Worm (Caenorhabditis elegans) whole organism, L3 larva: ENCODE results near the gene T05C12.9.
A peak's percentile ranks its signal among the peaks of the same experiment; 100 is the strongest.

Source experiments
- ZK546.5 ChIP-seq: sonication (generic microtip); optimal IDR thresholded peaks from 2 replicates; lab custom pipeline; 2017; ENCODE audit warnings: missing biosample characterization, missing genetic modification characterization
- aly-2 ChIP-seq: fragments of 150-350 bp; optimal IDR thresholded peaks from 2 replicates; lab custom pipeline; 2014; ENCODE audit warnings: missing biosample characterization, missing genetic modification characterization
- ceh-28 ChIP-seq: fragments of 150-350 bp; optimal IDR thresholded peaks from 2 replicates; lab custom pipeline; 2014; ENCODE audit warnings: missing biosample characterization, missing genetic modification reagents, missing genetic modification characterization
- ceh-9 ChIP-seq: sonication (generic microtip); optimal IDR thresholded peaks from 2 replicates; lab custom pipeline; 2018; ENCODE audit warnings: missing biosample characterization, missing genetic modification characterization
- daf-12 ChIP-seq: fragments of 150-350 bp; optimal IDR thresholded peaks from 2 replicates; lab custom pipeline; 2014; ENCODE audit warnings: missing biosample characterization, missing genetic modification reagents, missing genetic modification characterization
- egl-27 ChIP-seq: sonication (generic microtip); optimal IDR thresholded peaks from 4 replicates; lab custom pipeline; 2017; ENCODE audit warnings: missing biosample characterization, missing genetic modification reagents, missing genetic modification characterization
- egl-5 ChIP-seq: fragments of 150-350 bp; optimal IDR thresholded peaks from 2 replicates; lab custom pipeline; 2017; ENCODE audit warnings: missing biosample characterization, missing genetic modification reagents, missing genetic modification characterization, inconsistent platforms
- elt-1 ChIP-seq: fragments of 150-350 bp; optimal IDR thresholded peaks from 2 replicates; lab custom pipeline; 2014; ENCODE audit warnings: missing biosample characterization, missing genetic modification characterization
- elt-2 ChIP-seq: sonication (generic microtip); optimal IDR thresholded peaks from 2 replicates; lab custom pipeline; 2016; ENCODE audit warnings: missing genetic modification reagents, mild to moderate bottlenecking, missing genetic modification characterization, missing compliant biosample characterization
- eor-1 ChIP-seq, 2 experiments: fragments of 150-350 bp; optimal IDR thresholded peaks; 2 replicates each; lab custom pipeline; 2014 to 2018; ENCODE audit warnings: missing biosample characterization in 2 of 2, missing genetic modification characterization in 2 of 2
- fkh-10 ChIP-seq: sonication (generic microtip); optimal IDR thresholded peaks from 2 replicates; lab custom pipeline; 2017; ENCODE audit warnings: missing biosample characterization, missing genetic modification reagents, missing genetic modification characterization
- fkh-2 ChIP-seq: fragments of 150-350 bp; optimal IDR thresholded peaks from 2 replicates; lab custom pipeline; 2014; ENCODE audit warnings: missing biosample characterization, missing genetic modification reagents, missing genetic modification characterization
- fos-1 ChIP-seq: fragments of 150-350 bp; optimal IDR thresholded peaks from 2 replicates; lab custom pipeline; 2014; ENCODE audit warnings: missing biosample characterization, missing genetic modification characterization
- hmg-11 ChIP-seq: sonication (generic microtip); optimal IDR thresholded peaks from 2 replicates; lab custom pipeline; 2016; ENCODE audit warnings: missing genetic modification characterization, missing compliant biosample characterization
- jun-1 ChIP-seq: fragments of 150-350 bp; optimal IDR thresholded peaks from 2 replicates; lab custom pipeline; 2014; ENCODE audit warnings: missing biosample characterization, missing genetic modification reagents, missing genetic modification characterization
- lin-15B ChIP-seq: fragments of 150-350 bp; optimal IDR thresholded peaks from 2 replicates; lab custom pipeline; 2014; ENCODE audit warnings: missing biosample characterization, missing genetic modification characterization
- lin-39 ChIP-seq: fragments of 150-350 bp; optimal IDR thresholded peaks from 2 replicates; lab custom pipeline; 2018; ENCODE audit warnings: missing biosample characterization, missing genetic modification reagents, missing genetic modification characterization
- mdl-1 ChIP-seq: fragments of 150-350 bp; optimal IDR thresholded peaks from 2 replicates; lab custom pipeline; 2014; ENCODE audit warnings: missing biosample characterization, missing genetic modification characterization
- mml-1 ChIP-seq: fragments of 150-350 bp; sonication (generic microtip); optimal IDR thresholded peaks from 3 replicates; lab custom pipeline; 2014; ENCODE audit warnings: missing biosample characterization, missing genetic modification characterization
- nfya-1 ChIP-seq: sonication (generic microtip); optimal IDR thresholded peaks from 2 replicates; lab custom pipeline; 2017; ENCODE audit warnings: missing genetic modification characterization, mild to moderate bottlenecking, missing compliant biosample characterization, antibody characterized with exemption, moderate library complexity; ENCODE audit not compliant: insufficient read depth
- nhr-11 ChIP-seq: fragments of 150-350 bp; optimal IDR thresholded peaks from 2 replicates; lab custom pipeline; 2014; ENCODE audit warnings: missing biosample characterization, missing genetic modification characterization
- nhr-12 ChIP-seq: fragments of 150-350 bp; optimal IDR thresholded peaks from 2 replicates; lab custom pipeline; 2014; ENCODE audit warnings: missing biosample characterization, missing genetic modification characterization
- nhr-237 ChIP-seq: fragments of 150-350 bp; optimal IDR thresholded peaks from 2 replicates; lab custom pipeline; 2014; ENCODE audit warnings: missing biosample characterization, missing genetic modification characterization
- nhr-28 ChIP-seq: fragments of 150-350 bp; optimal IDR thresholded peaks from 2 replicates; lab custom pipeline; 2014; ENCODE audit warnings: missing biosample characterization, missing genetic modification characterization
- nhr-43 ChIP-seq: sonication (generic microtip); optimal IDR thresholded peaks from 2 replicates; lab custom pipeline; 2016; ENCODE audit warnings: mild to moderate bottlenecking, missing genetic modification characterization, missing compliant biosample characterization; ENCODE audit not compliant: poor library complexity, severe bottlenecking
- nhr-67 ChIP-seq: fragments of 150-350 bp; optimal IDR thresholded peaks from 2 replicates; lab custom pipeline; 2014; ENCODE audit warnings: missing biosample characterization, missing genetic modification characterization
- nhr-76 ChIP-seq: fragments of 150-350 bp; sonication (generic microtip); optimal IDR thresholded peaks from 5 replicates; lab custom pipeline; 2014; ENCODE audit warnings: missing biosample characterization, missing genetic modification characterization
- nhr-77 ChIP-seq: fragments of 150-350 bp; optimal IDR thresholded peaks from 2 replicates; lab custom pipeline; 2014; ENCODE audit warnings: missing biosample characterization, missing genetic modification characterization
- pha-4 ChIP-seq: fragments of 150-350 bp; optimal IDR thresholded peaks from 2 replicates; lab custom pipeline; 2014; ENCODE audit warnings: missing biosample characterization, missing genetic modification reagents, missing genetic modification characterization
- pqm-1 ChIP-seq: fragments of 150-350 bp; optimal IDR thresholded peaks from 2 replicates; lab custom pipeline; 2017; ENCODE audit warnings: missing biosample characterization, missing genetic modification characterization, inconsistent platforms
- sea-2 ChIP-seq: fragments of 150-350 bp; sonication (generic microtip); optimal IDR thresholded peaks from 4 replicates; lab custom pipeline; 2014; ENCODE audit warnings: missing biosample characterization, missing genetic modification reagents, missing genetic modification characterization
- skn-1 ChIP-seq: fragments of 150-350 bp; optimal IDR thresholded peaks from 2 replicates; lab custom pipeline; 2014; ENCODE audit warnings: missing biosample characterization, missing genetic modification characterization
- snpc-4 ChIP-seq: fragments of 150-350 bp; optimal IDR thresholded peaks from 2 replicates; lab custom pipeline; 2014; ENCODE audit warnings: missing biosample characterization, missing genetic modification characterization
- unc-39 ChIP-seq: sonication (generic microtip); optimal IDR thresholded peaks from 4 replicates; lab custom pipeline; 2017; ENCODE audit warnings: missing biosample characterization, missing genetic modification characterization
- unc-62 ChIP-seq: fragments of 150-350 bp; sonication (generic microtip); optimal IDR thresholded peaks from 4 replicates; lab custom pipeline; 2014; ENCODE audit warnings: missing biosample characterization, missing genetic modification reagents, missing genetic modification characterization
- ztf-11 ChIP-seq: fragments of 150-350 bp; optimal IDR thresholded peaks from 2 replicates; lab custom pipeline; 2014; ENCODE audit warnings: missing biosample characterization, missing genetic modification characterization

T05C12.9 gene

ce11 chrII:8193126-8193525, at the start of gene T05C12.9:
Gene T05C12.9 (minus strand): TSS chrII:8193226.
- TF ChIP-seq lin-39 (tag; lab: Kevin White, UChicago) (no peak), egl-27 (tag; lab: Kevin White, UChicago) (no peak), nhr-237 (tag; lab: Kevin White, UChicago) (no peak), ZK546.5 (tag; lab: Kevin White, UChicago) (no peak), unc-62 (GFP tag; lab: Kevin White, UChicago) (no peak), nhr-12 (no peak), ztf-11 (tag; lab: Kevin White, UChicago) (no peak), nhr-11 (tag; lab: Kevin White, UChicago) (no peak), lin-15B (tag; lab: Kevin White, UChicago) (no peak), fkh-10 (GFP tag; lab: Kevin White, UChicago) (no peak), aly-2 (tag; lab: Kevin White, UChicago) (no peak)

ce11 chrII:8238155-8238554, 45.1 kb upstream of the T05C12.9 start, which contains the start of gene nlp-5:
Gene nlp-5 (plus strand): TSS chrII:8238455.
- TF ChIP-seq elt-2 (tag; lab: Kevin White, UChicago) (no peak), elt-1 (no peak), nhr-12 (no peak), sea-2 (GFP tag; lab: Kevin White, UChicago) (no peak), jun-1 (tag; lab: Kevin White, UChicago) (no peak), nhr-28 (no peak), mdl-1 (tag; lab: Kevin White, UChicago) (no peak), fos-1 (tag; lab: Kevin White, UChicago) (no peak), nfya-1 (tag; lab: Kevin White, UChicago) (no peak), egl-5 (tag; lab: Kevin White, UChicago) (no peak)

ce11 chrII:8232489-8232888, 39.5 kb upstream of the T05C12.9 start, which contains the start of gene M110.7:
Gene M110.7 (plus strand): TSS chrII:8232789.
- TF ChIP-seq skn-1 (tag; lab: Kevin White, UChicago) (no peak), nhr-77 (no peak), nhr-67 (no peak), egl-27 (tag; lab: Kevin White, UChicago) (no peak), pha-4 (tag; lab: Kevin White, UChicago) (no peak), ZK546.5 (tag; lab: Kevin White, UChicago) (no peak), ceh-28 (tag; lab: Kevin White, UChicago) (no peak), nhr-28 (no peak), nhr-43 (no peak), daf-12 (tag; lab: Kevin White, UChicago) (no peak), snpc-4 (no peak)

- TF ChIP-seq skn-1 (tag; lab: Kevin White, UChicago) (no peak), jun-1 (tag; lab: Kevin White, UChicago) (no peak), nhr-237 (tag; lab: Kevin White, UChicago) (no peak), nhr-11 (tag; lab: Kevin White, UChicago) (no peak), ceh-28 (tag; lab: Kevin White, UChicago) (no peak), elt-2 (tag; lab: Kevin White, UChicago) (no peak), pha-4 (tag; lab: Kevin White, UChicago) (no peak), unc-39 (tag; lab: Kevin White, UChicago) (no peak)
Observed at ce11 chrII:8230976-8231375, 38.0 kb upstream of the T05C12.9 start, which contains the start of gene M110.9. Gene M110.9 (plus strand): TSS chrII:8231276.

- TF ChIP-seq fkh-2 (tag; lab: Kevin White, UChicago) (no peak), pqm-1 (tag; lab: Kevin White, UChicago) (peak; percentile 83), ztf-11 (tag; lab: Kevin White, UChicago) (no peak), ceh-28 (tag; lab: Kevin White, UChicago) (peak; percentile 22), jun-1 (tag; lab: Kevin White, UChicago) (no peak), hmg-11 (tag; lab: Kevin White, UChicago) (no peak), nhr-67 (no peak), nhr-76 (tag; lab: Kevin White, UChicago) (no peak), mml-1 (tag; lab: Kevin White, UChicago) (no peak), pha-4 (tag; lab: Kevin White, UChicago) (peak; percentile 68), eor-1 (tag; optimal IDR thresholded peaks at IDR 0.05; lab: Kevin White, UChicago) (no peak), ceh-9 (tag; lab: Kevin White, UChicago) (no peak), elt-2 (tag; lab: Kevin White, UChicago) (peak; percentile 95), unc-39 (tag; lab: Kevin White, UChicago) (no peak)
Observed at ce11 chrII:8226475-8226874, 33.4 kb upstream of the T05C12.9 start.
